Worm (Caenorhabditis elegans) whole organism, late embryonic: ENCODE results near the gene F08F8.7.

Experiments
- ama-1 ChIP-seq: fragments of 150-350 bp; optimal IDR thresholded peaks from 2 replicates; lab custom pipeline; 2014
- ceh-24 ChIP-seq: sonication (generic microtip); optimal IDR thresholded peaks from 2 replicates; lab custom pipeline; 2016; ENCODE audit warnings: mild to moderate bottlenecking, missing genetic modification characterization, missing compliant biosample characterization
- dve-1 ChIP-seq: sonication (generic microtip); optimal IDR thresholded peaks from 2 replicates; lab custom pipeline; 2017; ENCODE audit warnings: antibody characterized with exemption, mild to moderate bottlenecking, missing genetic modification characterization, missing compliant biosample characterization
- elt-4 ChIP-seq: sonication (generic microtip); optimal IDR thresholded peaks from 2 replicates; lab custom pipeline; 2016; ENCODE audit warnings: missing genetic modification characterization, missing compliant biosample characterization
- eyg-1 ChIP-seq: sonication (generic microtip); optimal IDR thresholded peaks from 2 replicates; lab custom pipeline; 2016; ENCODE audit warnings: missing genotype, missing genetic modification characterization, missing compliant biosample characterization
- hlh-30 ChIP-seq: sonication (generic microtip); optimal IDR thresholded peaks from 2 replicates; lab custom pipeline; 2017; ENCODE audit warnings: antibody characterized with exemption, missing genetic modification characterization, missing compliant biosample characterization; ENCODE audit not compliant: insufficient read depth
- hlh-6 ChIP-seq: sonication (generic microtip); optimal IDR thresholded peaks from 2 replicates; lab custom pipeline; 2016; ENCODE audit warnings: missing genotype, missing genetic modification characterization, missing compliant biosample characterization
- lim-6 ChIP-seq: sonication (generic microtip); optimal IDR thresholded peaks from 2 replicates; lab custom pipeline; 2016; ENCODE audit warnings: missing genetic modification characterization, missing compliant biosample characterization
- nfya-1 ChIP-seq: sonication (generic microtip); optimal IDR thresholded peaks from 2 replicates; lab custom pipeline; 2017; ENCODE audit warnings: missing genetic modification characterization, mild to moderate bottlenecking, missing compliant biosample characterization, antibody characterized with exemption, moderate library complexity
- nhr-11 ChIP-seq: fragments of 150-350 bp; optimal IDR thresholded peaks from 2 replicates; lab custom pipeline; 2014; ENCODE audit warnings: missing biosample characterization, missing genetic modification characterization
- pha-4 ChIP-seq: fragments of 150-350 bp; optimal IDR thresholded peaks from 2 replicates; lab custom pipeline; 2018; ENCODE audit warnings: missing biosample characterization, missing genetic modification reagents, missing genetic modification characterization
- ref-2 ChIP-seq: sonication (generic microtip); optimal IDR thresholded peaks from 2 replicates; lab custom pipeline; 2016; ENCODE audit warnings: missing genetic modification characterization, missing compliant biosample characterization
- unc-3 ChIP-seq, 2 experiments: fragments of 200-800 bp in 1 of 2; sonication (Bioruptor generic) in 1 of 2; sonication (generic microtip) in 1 of 2; conservative IDR thresholded peaks in 1 of 2; optimal IDR thresholded peaks in 1 of 2; 2 replicates each; pipeline versions ENCODE4 v1.3.6 to Lab custom; 2016 to 2022; ENCODE audit warnings: missing compliant biosample characterization in 2 of 2, missing genetic modification characterization in 2 of 2, missing genetic modification reagents in 1 of 2
- unc-55 ChIP-seq: sonication (generic microtip); optimal IDR thresholded peaks from 2 replicates; lab custom pipeline; 2017; ENCODE audit warnings: missing biosample characterization, missing genetic modification reagents, missing genetic modification characterization

DNA sequence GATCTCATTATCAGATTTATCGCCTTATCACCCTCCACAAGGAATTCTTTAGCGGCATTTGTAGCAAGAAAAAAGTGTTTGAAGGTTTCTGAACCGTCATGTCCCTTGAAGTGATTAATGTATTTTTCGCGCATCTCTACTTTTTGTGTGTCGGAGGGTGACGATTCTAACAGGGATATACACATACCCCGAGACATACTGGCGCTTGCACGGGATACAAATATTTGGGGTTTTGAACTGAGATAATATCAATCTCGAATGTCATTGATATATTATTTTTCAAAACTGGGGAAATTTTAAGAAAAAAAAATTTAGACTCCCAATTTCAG lies 41.3 kb downstream of the F08F8.7 start:
- TF ChIP-seq eyg-1 (tag; lab: Kevin White, UChicago) (no peak), nfya-1 (tag; lab: Kevin White, UChicago) (no peak), unc-55 (GFP tag; lab: Kevin White, UChicago) (no peak), ceh-24 (tag; lab: Kevin White, UChicago) (no peak), dve-1 (no peak), ref-2 (tag; lab: Kevin White, UChicago) (no peak), nhr-11 (tag; lab: Kevin White, UChicago) (no peak), hlh-30 (tag; lab: Kevin White, UChicago) (no peak), hlh-6 (tag; lab: Kevin White, UChicago) (no peak), elt-4 (no peak), pha-4 (tag; lab: Kevin White, UChicago) (no peak), lim-6 (tag; lab: Kevin White, UChicago) (no peak), unc-3 (GFP tag; conservative IDR thresholded peaks at IDR 0.05; lab: Robert Waterston, UW) (no peak), unc-3 (tag; optimal IDR thresholded peaks at IDR 0.05; lab: Kevin White, UChicago) (no peak), ama-1 (no peak)
